Fruit fly (Drosophila melanogaster) whole organism, embryonic: ENCODE data around the gene Cln7.

Experiments used
- Abd-B ChIP-seq: fragments of 200-800 bp; sonication (Bioruptor generic); optimal IDR thresholded peaks from 2 replicates; lab custom pipeline; 2018; ENCODE audit warnings: missing biosample characterization, mild to moderate bottlenecking, missing genetic modification characterization, moderate library complexity
- Bdp1 ChIP-seq: fragments of 200-800 bp; sonication (Bioruptor generic); optimal IDR thresholded peaks from 3 replicates; lab custom pipeline; 2016; ENCODE audit warnings: missing biosample characterization, missing genetic modification characterization
- BtbVII ChIP-seq: fragments of 200-800 bp; sonication (Bioruptor generic); optimal IDR thresholded peaks from 3 replicates; lab custom pipeline; 2017; ENCODE audit warnings: missing biosample characterization, mild to moderate bottlenecking, missing genetic modification characterization
- C15 ChIP-seq: fragments of 200-800 bp; sonication (Bioruptor generic); IDR thresholded peaks from 3 replicates; pipeline ENCODE4 v1.3.6; 2022; ENCODE audit warnings: missing biosample characterization, missing genetic modification characterization
- CG10431 ChIP-seq: fragments of 200-800 bp; sonication (Bioruptor generic); optimal IDR thresholded peaks from 3 replicates; lab custom pipeline; 2018; ENCODE audit warnings: missing biosample characterization, mild to moderate bottlenecking, missing genetic modification characterization
- CG10959 ChIP-seq: fragments of 200-800 bp; sonication (Bioruptor generic); IDR thresholded peaks from 2 replicates; pipeline ENCODE4 v1.3.6; 2022; ENCODE audit warnings: missing biosample characterization, missing genetic modification characterization
- CG11093 ChIP-seq: fragments of 200-800 bp; sonication (Bioruptor generic); IDR thresholded peaks from 3 replicates; pipeline ENCODE4 v1.3.6; 2022; ENCODE audit warnings: missing biosample characterization, missing genetic modification characterization
- CG11398 ChIP-seq: fragments of 200-800 bp; sonication (Bioruptor generic); optimal IDR thresholded peaks from 2 replicates; lab custom pipeline; 2016; ENCODE audit warnings: missing biosample characterization, missing genetic modification characterization
- CG11560 ChIP-seq: fragments of 200-800 bp; sonication (Bioruptor generic); IDR thresholded peaks from 3 replicates; pipeline ENCODE4 v1.3.6; 2022; ENCODE audit warnings: missing biosample characterization, missing genetic modification characterization
- CG13123 ChIP-seq: fragments of 200-800 bp; sonication (Bioruptor generic); optimal IDR thresholded peaks from 2 replicates; lab custom pipeline; 2016; ENCODE audit warnings: missing biosample characterization, missing genetic modification characterization
- CG14965 ChIP-seq: fragments of 200-800 bp; sonication (Bioruptor generic); optimal IDR thresholded peaks from 2 replicates; lab custom pipeline; 2016; ENCODE audit warnings: missing biosample characterization, missing genetic modification characterization, borderline replicate concordance
- CG16863 ChIP-seq: fragments of 200-800 bp; sonication (Bioruptor generic); optimal IDR thresholded peaks from 3 replicates; lab custom pipeline; 2016; ENCODE audit warnings: missing biosample characterization, missing genetic modification characterization
- CG17361 ChIP-seq: fragments of 200-800 bp; sonication (Bioruptor generic); IDR thresholded peaks from 3 replicates; pipeline ENCODE4 v1.3.6; 2022; ENCODE audit warnings: missing biosample characterization, missing genetic modification characterization
- CG18476 ChIP-seq: fragments of 200-800 bp; sonication (Bioruptor generic); optimal IDR thresholded peaks from 2 replicates; lab custom pipeline; 2016; ENCODE audit warnings: missing biosample characterization, mild to moderate bottlenecking, missing genetic modification characterization
- CG30020 ChIP-seq: fragments of 200-800 bp; optimal IDR thresholded peaks from 2 replicates; lab custom pipeline; 2019; ENCODE audit warnings: missing biosample characterization, mild to moderate bottlenecking, missing genetic modification characterization, moderate library complexity
- CG32767 ChIP-seq: fragments of 200-800 bp; sonication (Bioruptor generic); IDR thresholded peaks from 2 replicates; pipeline ENCODE4 v1.3.6; 2022; ENCODE audit warnings: missing biosample characterization, missing genetic modification characterization
- CG33557 ChIP-seq: fragments of 200-800 bp; sonication (Bioruptor generic); optimal IDR thresholded peaks from 2 replicates; lab custom pipeline; 2019; ENCODE audit warnings: missing biosample characterization, mild to moderate bottlenecking, missing genetic modification characterization, moderate library complexity
- CG4328 ChIP-seq: fragments of 200-800 bp; sonication (Bioruptor generic); optimal IDR thresholded peaks from 3 replicates; lab custom pipeline; 2017; ENCODE audit warnings: missing biosample characterization, missing genetic modification reagents, missing genetic modification characterization
- CG4730 ChIP-seq: fragments of 200-800 bp; sonication (Bioruptor generic); IDR thresholded peaks from 2 replicates; pipeline ENCODE4 v1.3.6; 2022; ENCODE audit warnings: missing biosample characterization, missing genetic modification characterization
- CG4854 ChIP-seq: fragments of 200-800 bp; sonication (Bioruptor generic); optimal IDR thresholded peaks from 2 replicates; lab custom pipeline; 2016; ENCODE audit warnings: missing biosample characterization, missing genetic modification characterization, inconsistent platforms
- CG5180 ChIP-seq: fragments of 200-800 bp; sonication (Bioruptor generic); optimal IDR thresholded peaks from 3 replicates; lab custom pipeline; 2017; ENCODE audit warnings: missing biosample characterization, missing genetic modification characterization, mild to moderate bottlenecking, moderate library complexity, missing genetic modification reagents
- CG7786 ChIP-seq: fragments of 200-800 bp; sonication (Bioruptor generic); optimal IDR thresholded peaks from 2 replicates; lab custom pipeline; 2016; ENCODE audit warnings: missing biosample characterization, missing genetic modification characterization
- CG8388 ChIP-seq: fragments of 200-800 bp; sonication (Bioruptor generic); optimal IDR thresholded peaks from 2 replicates; lab custom pipeline; 2019; ENCODE audit warnings: missing biosample characterization, mild to moderate bottlenecking, missing genetic modification characterization, moderate library complexity
- Dek ChIP-seq: fragments of 200-800 bp; sonication (Bioruptor generic); optimal IDR thresholded peaks from 3 replicates; lab custom pipeline; 2019; ENCODE audit warnings: missing biosample characterization, mild to moderate bottlenecking, missing genetic modification characterization, moderate library complexity
- Dip3 ChIP-seq: fragments of 200-800 bp; sonication (Bioruptor generic); optimal IDR thresholded peaks from 3 replicates; lab custom pipeline; 2016; ENCODE audit warnings: missing biosample characterization, missing genetic modification characterization
- Fer2 ChIP-seq: fragments of 200-800 bp; sonication (Bioruptor generic); optimal IDR thresholded peaks from 2 replicates; lab custom pipeline; 2018; ENCODE audit warnings: missing biosample characterization, mild to moderate bottlenecking, missing genetic modification characterization, moderate library complexity
- HmgD ChIP-seq: fragments of 200-800 bp; sonication (Bioruptor generic); optimal IDR thresholded peaks from 3 replicates; lab custom pipeline; 2016; ENCODE audit warnings: missing biosample characterization, missing genetic modification characterization
- Hmr ChIP-seq: fragments of 200-800 bp; sonication (Bioruptor generic); optimal IDR thresholded peaks from 3 replicates; lab custom pipeline; 2017; ENCODE audit warnings: mild to moderate bottlenecking, missing biosample characterization, missing genetic modification reagents, missing genetic modification characterization
- Hsf ChIP-seq: fragments of 200-800 bp; sonication (Bioruptor generic); optimal IDR thresholded peaks from 3 replicates; lab custom pipeline; 2016; ENCODE audit warnings: missing biosample characterization, missing genetic modification characterization
- NC2α ChIP-seq: fragments of 200-800 bp; sonication (Bioruptor generic); optimal IDR thresholded peaks from 2 replicates; lab custom pipeline; 2016; ENCODE audit warnings: missing biosample characterization, missing genetic modification characterization
- NK7.1 ChIP-seq: fragments of 200-800 bp; sonication (Bioruptor generic); optimal IDR thresholded peaks from 3 replicates; lab custom pipeline; 2016; ENCODE audit warnings: missing biosample characterization, missing genetic modification characterization
- Optix ChIP-seq: fragments of 200-800 bp; sonication (Bioruptor generic); IDR thresholded peaks from 3 replicates; pipeline ENCODE4 v1.3.6; 2022; ENCODE audit warnings: missing biosample characterization, missing genetic modification characterization
- Scr ChIP-seq: fragments of 200-800 bp; sonication (Bioruptor generic); IDR thresholded peaks from 2 replicates; pipeline ENCODE4 v1.3.6; 2022; ENCODE audit warnings: missing biosample characterization, missing genetic modification characterization; ENCODE audit not compliant: partially characterized antibody
- Six4 ChIP-seq: fragments of 200-800 bp; sonication (Bioruptor generic); optimal IDR thresholded peaks from 2 replicates; lab custom pipeline; 2016; ENCODE audit warnings: missing biosample characterization, missing genetic modification characterization
- Stat92E ChIP-seq, 3 experiments: fragments of >200 bp in 2 of 3; fragments of 200-800 bp in 1 of 3; sonication (Bioruptor generic) in 1 of 3; optimal IDR thresholded peaks; 2 replicates each; lab custom pipeline; 2017 to 2019; ENCODE audit warnings: missing biosample characterization in 3 of 3, missing genetic modification characterization in 3 of 3, mild to moderate bottlenecking in 1 of 3, moderate library complexity in 1 of 3
- ase ChIP-seq: fragments of 200-800 bp; sonication (Bioruptor generic); IDR thresholded peaks from 3 replicates; pipeline ENCODE4 v1.3.6; 2022; ENCODE audit warnings: missing biosample characterization, missing genetic modification characterization
- fd64A ChIP-seq: fragments of 200-800 bp; sonication (Bioruptor generic); optimal IDR thresholded peaks from 3 replicates; lab custom pipeline; 2018; ENCODE audit warnings: missing biosample characterization, mild to moderate bottlenecking, missing genetic modification characterization
- fd96Cb ChIP-seq: fragments of 200-800 bp; sonication (Bioruptor generic); optimal IDR thresholded peaks from 2 replicates; lab custom pipeline; 2018; ENCODE audit warnings: missing biosample characterization, mild to moderate bottlenecking, missing genetic modification characterization, moderate library complexity
- gem ChIP-seq: fragments of 200-800 bp; sonication (Bioruptor generic); optimal IDR thresholded peaks from 2 replicates; lab custom pipeline; 2019; ENCODE audit warnings: missing biosample characterization, mild to moderate bottlenecking, missing genetic modification characterization, moderate library complexity
- hb ChIP-seq: fragments of 200-800 bp; sonication (Bioruptor generic); IDR thresholded peaks from 3 replicates; pipeline ENCODE4 v1.3.6; 2022; ENCODE audit warnings: missing biosample characterization, missing genetic modification characterization; ENCODE audit not compliant: partially characterized antibody
- hbn ChIP-seq: fragments of 200-800 bp; sonication (Bioruptor generic); IDR thresholded peaks from 2 replicates; pipeline ENCODE4 v1.3.6; 2022; ENCODE audit warnings: missing biosample characterization, missing genetic modification characterization; ENCODE audit not compliant: partially characterized antibody
- knrl ChIP-seq: fragments of 200-800 bp; sonication (Bioruptor generic); IDR thresholded peaks from 3 replicates; pipeline ENCODE4 v1.3.6; 2022; ENCODE audit warnings: missing biosample characterization, missing genetic modification characterization; ENCODE audit not compliant: partially characterized antibody
- luna ChIP-seq: fragments of 200-800 bp; sonication (Bioruptor generic); optimal IDR thresholded peaks from 2 replicates; lab custom pipeline; 2016; ENCODE audit warnings: missing biosample characterization, missing genetic modification characterization
- nom ChIP-seq: fragments of 200-800 bp; sonication (Bioruptor generic); optimal IDR thresholded peaks from 2 replicates; lab custom pipeline; 2017; ENCODE audit warnings: missing biosample characterization, missing genetic modification characterization, mild to moderate bottlenecking, moderate library complexity, missing genetic modification reagents
- pzg ChIP-seq: fragments of 200-800 bp; sonication (Bioruptor generic); optimal IDR thresholded peaks from 3 replicates; lab custom pipeline; 2018; ENCODE audit warnings: missing biosample characterization, mild to moderate bottlenecking, missing genetic modification characterization, moderate library complexity
- shn ChIP-seq: fragments of 200-800 bp; sonication (Bioruptor generic); optimal IDR thresholded peaks from 3 replicates; lab custom pipeline; 2016; ENCODE audit warnings: missing biosample characterization, missing genetic modification characterization
- slbo ChIP-seq: fragments of 200-800 bp; sonication (Bioruptor generic); IDR thresholded peaks from 2 replicates; pipeline ENCODE4 v1.3.6; 2022; ENCODE audit warnings: missing biosample characterization, missing genetic modification characterization
- ssp ChIP-seq: fragments of 200-800 bp; sonication (Bioruptor generic); IDR thresholded peaks from 2 replicates; pipeline ENCODE4 v1.3.6; 2022; ENCODE audit warnings: missing biosample characterization, missing genetic modification characterization
- wor ChIP-seq: fragments of 200-800 bp; sonication (Bioruptor generic); IDR thresholded peaks from 2 replicates; pipeline ENCODE4 v1.3.6; 2022; ENCODE audit warnings: missing biosample characterization, missing genetic modification characterization

Cln7 gene

dm6 chr3L:7381359-7381976 is 36.5 kb upstream of the Cln7 start, which contains the start of the genes SMSr and smid (continued):
- TF ChIP-seq CG4730 (GFP tag; lab: Robert Waterston, UW) (no peak), CG4328 (GFP tag; lab: Kevin White, UChicago) (no peak), Scr (GFP tag; lab: Robert Waterston, UW) (peak; percentile 92), CG11560 (tag; lab: Robert Waterston, UW) (no peak; the same call in 2 of the 3 replicates), CG11398 (GFP tag; lab: Kevin White, UChicago) (no peak), CG17361 (GFP tag; lab: Robert Waterston, UW) (peak; percentile 82), wor (GFP tag; lab: Robert Waterston, UW) (no peak), CG4854 (GFP tag; lab: Kevin White, UChicago) (peak; percentile 52), slbo (GFP tag; lab: Robert Waterston, UW) (peak; percentile 76), CG32767 (GFP tag; lab: Robert Waterston, UW) (peak; percentile 18; the same call in 1 of the 2 replicates), fd64A (GFP tag; lab: Kevin White, UChicago) (no peak), Six4 (GFP tag; lab: Kevin White, UChicago) (peak; percentile 35), CG7786 (peak; percentile 33), Fer2 (tag; lab: Kevin White, UChicago) (no peak), CG11093 (GFP tag; lab: Robert Waterston, UW) (0 out of 3 replicates have a peak, but pooled peaks have one; percentile 25), knrl (peak; percentile 93), hb (GFP tag; lab: Robert Waterston, UW) (peak; percentile 84), Hmr (GFP tag; lab: Kevin White, UChicago) (peak; percentile 75), CG10959 (GFP tag; lab: Robert Waterston, UW) (no peak), luna (GFP tag; lab: Kevin White, UChicago) (no peak), fd96Cb (tag; lab: Kevin White, UChicago) (peak; percentile 39), CG16863 (GFP tag; lab: Kevin White, UChicago) (peak; percentile 21), hbn (GFP tag; lab: Robert Waterston, UW) (peak; percentile 71; the same call in 1 of the 2 replicates), CG13123 (GFP tag; lab: Kevin White, UChicago) (peak; percentile 23), shn (GFP tag; lab: Kevin White, UChicago) (peak; percentile 35), CG5180 (GFP tag; lab: Kevin White, UChicago) (no peak), Dip3 (GFP tag; lab: Kevin White, UChicago) (peak; percentile 62), nom (GFP tag; lab: Kevin White, UChicago) (peak; percentile 38), CG8388 (GFP tag; lab: Kevin White, UChicago) (no peak), NC2α (GFP tag; lab: Kevin White, UChicago) (no peak), NK7.1 (GFP tag; lab: Kevin White, UChicago) (no peak), Stat92E (GFP tag; optimal IDR thresholded peaks at IDR 0.05; lab: Kevin White, UChicago) (peak in 1 of 3 experiments; percentile 70), Bdp1 (GFP tag; lab: Kevin White, UChicago) (peak; percentile 57), Abd-B (no peak), Optix (GFP tag; lab: Robert Waterston, UW) (no peak), CG33557 (GFP tag; lab: Kevin White, UChicago) (peak; percentile 22), HmgD (GFP tag; lab: Kevin White, UChicago) (no peak), ase (GFP tag; lab: Robert Waterston, UW) (0 out of 3 replicates have a peak, but pooled peaks have one; percentile 42), CG18476 (peak; percentile 6), pzg (GFP tag; lab: Kevin White, UChicago) (peak; percentile 73), CG14965 (no peak), BtbVII (peak; percentile 36), Hsf (GFP tag; lab: Kevin White, UChicago) (peak; percentile 68), Dek (peak; percentile 48), gem (tag; lab: Kevin White, UChicago) (peak; percentile 82), CG30020 (tag; lab: Kevin White, UChicago) (peak; percentile 91), ssp (GFP tag; lab: Robert Waterston, UW) (peak; percentile 95), C15 (GFP tag; lab: Robert Waterston, UW) (no peak), CG10431 (GFP tag; lab: Kevin White, UChicago) (no peak)
